Worm (Caenorhabditis elegans) whole organism, young adult: ENCODE data around the gene Y44F5A.1.

ENCODE experiments used
- hlh-26 ChIP-seq: fragments of 200-800 bp; sonication (Bioruptor generic); conservative IDR thresholded peaks from 2 replicates; pipeline ENCODE4 v1.3.6; 2022; ENCODE audit warnings: missing genetic modification reagents, missing genetic modification characterization, missing compliant biosample characterization
- nhr-27 ChIP-seq: fragments of 200-800 bp; sonication (Bioruptor generic); optimal IDR thresholded peaks from 2 replicates; lab custom pipeline; 2018; ENCODE audit warnings: mild to moderate bottlenecking, missing genetic modification characterization, moderate library complexity, missing compliant biosample characterization
- nhr-90 ChIP-seq: sonication (generic microtip); optimal IDR thresholded peaks from 2 replicates; lab custom pipeline; 2016; ENCODE audit warnings: missing genotype, mild to moderate bottlenecking, missing genetic modification characterization, missing compliant biosample characterization
- sdz-38 ChIP-seq: sonication (generic microtip); optimal IDR thresholded peaks from 2 replicates; lab custom pipeline; 2016; ENCODE audit warnings: missing genotype, missing genetic modification characterization, missing compliant biosample characterization
- xnd-1 ChIP-seq: sonication (generic microtip); optimal IDR thresholded peaks from 2 replicates; lab custom pipeline; 2016; ENCODE audit warnings: missing genotype, missing genetic modification reagents, missing genetic modification characterization, missing compliant biosample characterization
- ztf-25 ChIP-seq: fragments of 200-800 bp; sonication (Bioruptor generic); IDR thresholded peaks from 2 replicates; pipeline ENCODE4 v1.3.6; 2022; ENCODE audit warnings: missing genetic modification reagents, missing genetic modification characterization, missing compliant biosample characterization

DNA sequence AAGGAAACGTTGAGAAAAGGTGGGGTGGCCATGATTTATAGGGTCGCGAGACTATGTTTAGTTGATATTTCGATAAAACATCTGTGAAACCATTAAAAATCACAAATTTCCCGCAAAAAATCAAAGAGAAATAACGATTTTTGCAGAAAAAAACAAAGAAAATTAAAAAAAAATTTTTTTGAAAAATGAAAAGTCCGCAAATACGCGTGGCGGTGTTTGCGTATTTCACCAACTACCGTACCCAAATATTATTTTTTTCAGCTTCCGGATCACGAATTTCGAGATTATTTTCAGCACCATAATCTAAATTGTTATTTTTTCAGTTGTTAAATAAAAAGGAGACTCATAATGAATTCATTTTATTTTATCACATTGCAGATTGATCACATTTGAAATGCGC, 17.4 kb downstream of the Y44F5A.1 start:
- TF ChIP-seq nhr-90: no peak
- peak; percentile 15 for TF ChIP-seq xnd-1 (tag; lab: Kevin White, UChicago)
- no peak for TF ChIP-seq ztf-25 (GFP tag; lab: Robert Waterston, UW)
- TF ChIP-seq sdz-38: no peak
- no peak for TF ChIP-seq nhr-27 (tag; lab: Kevin White, UChicago)
- TF ChIP-seq hlh-26 (GFP tag; lab: Robert Waterston, UW): no peak
